Worm (Caenorhabditis elegans): ENCODE data around the gene F11C1.9.
A peak's percentile ranks its signal among the peaks of the same experiment; 100 is the strongest.

The F11C1.9 gene

ce11 chrX:12977451-12977850, at the start of gene F11C1.9:
Gene F11C1.9 (minus strand): TSS chrX:12977551.
- TF ChIP-seq unc-86 (tag; optimal IDR thresholded peaks at IDR 0.05) = no peak

ce11 chrX:13021446-13021845, 44.1 kb upstream of the F11C1.9 start:
- TF ChIP-seq odd-2 (tag; optimal IDR thresholded peaks at IDR 0.05) (no peak), unc-42 (tag; optimal IDR thresholded peaks at IDR 0.05) (peak; percentile 66)

ce11 chrX:13016290-13016689, 38.9 kb upstream of the F11C1.9 start:
- TF ChIP-seq sdc-2 (tag; optimal IDR thresholded peaks at IDR 0.05) = no peak
- no peak for TF ChIP-seq tbx-7 (tag; optimal IDR thresholded peaks at IDR 0.05)
- TF ChIP-seq ceh-48 (tag; optimal IDR thresholded peaks at IDR 0.05) = no peak
- no peak for TF ChIP-seq mec-3 (tag; optimal IDR thresholded peaks at IDR 0.05; ENCODE audit: borderline replicate concordance)
- no peak for TF ChIP-seq hlh-30 (tag; optimal IDR thresholded peaks at IDR 0.05; ENCODE audit: insufficient read depth)
- no peak for TF ChIP-seq F13H6.1 (tag; optimal IDR thresholded peaks at IDR 0.05)
- TF ChIP-seq C08G9.2 (tag; optimal IDR thresholded peaks at IDR 0.05) = no peak
- TF ChIP-seq ceh-34 (tag; optimal IDR thresholded peaks at IDR 0.05) = no peak
- TF ChIP-seq pha-4 (tag; optimal IDR thresholded peaks at IDR 0.05) = no peak
- TF ChIP-seq dve-1 (tag; optimal IDR thresholded peaks at IDR 0.05) = no peak
- TF ChIP-seq ceh-31 (tag; optimal IDR thresholded peaks at IDR 0.05) = no peak
- TF ChIP-seq nfya-1 (tag; optimal IDR thresholded peaks at IDR 0.05) = no peak
- no peak for TF ChIP-seq lim-6 (tag; optimal IDR thresholded peaks at IDR 0.05)
- no peak for TF ChIP-seq gmeb-2 (tag; optimal IDR thresholded peaks at IDR 0.05)
- TF ChIP-seq pqm-1 (tag; optimal IDR thresholded peaks at IDR 0.05) = no peak
- no peak for TF ChIP-seq hlh-6 (tag; optimal IDR thresholded peaks at IDR 0.05)
- TF ChIP-seq pag-3 (tag; optimal IDR thresholded peaks at IDR 0.05; ENCODE audit: borderline replicate concordance) = no peak
- no peak for TF ChIP-seq che-1 (tag; optimal IDR thresholded peaks at IDR 0.05)
- no peak for TF ChIP-seq nhr-11 (tag; optimal IDR thresholded peaks at IDR 0.05)
- TF ChIP-seq pax-1 (tag; optimal IDR thresholded peaks at IDR 0.05) = no peak

- TF ChIP-seq C08G9.2 (tag; optimal IDR thresholded peaks at IDR 0.05) (no peak), pha-2 (tag; optimal IDR thresholded peaks at IDR 0.05) (no peak), ets-4 (tag; optimal IDR thresholded peaks at IDR 0.05) (no peak), eyg-1 (tag; optimal IDR thresholded peaks at IDR 0.05) (no peak), gmeb-2 (tag; optimal IDR thresholded peaks at IDR 0.05) (no peak), pax-1 (tag; optimal IDR thresholded peaks at IDR 0.05) (no peak)
Observed at ce11 chrX:13014341-13014740, 37.0 kb upstream of the F11C1.9 start.

- TF ChIP-seq tbx-2 (tag; optimal IDR thresholded peaks at IDR 0.05) (peak; percentile 64), odd-2 (tag; optimal IDR thresholded peaks at IDR 0.05) (no peak), unc-55 (GFP tag; optimal IDR thresholded peaks at IDR 0.05) (peak; percentile 2), rnt-1 (tag; optimal IDR thresholded peaks at IDR 0.05) (peak; percentile 6)
Observed at ce11 chrX:13011897-13012296, 34.5 kb upstream of the F11C1.9 start.

ce11 chrX:13009645-13010044, 32.3 kb upstream of the F11C1.9 start:
- TF ChIP-seq ceh-31 (tag; optimal IDR thresholded peaks at IDR 0.05) (peak; percentile 22), elt-4 (tag; optimal IDR thresholded peaks at IDR 0.05) (no peak)

- TF ChIP-seq sox-2 (GFP tag; IDR thresholded peaks at IDR 0.05) = no peak
- no peak for TF ChIP-seq unc-86 (tag; optimal IDR thresholded peaks at IDR 0.05)
- no peak for TF ChIP-seq ahr-1 (tag; optimal IDR thresholded peaks at IDR 0.05)
- no peak for TF ChIP-seq hlh-15 (tag; optimal IDR thresholded peaks at IDR 0.05)
- no peak for TF ChIP-seq nhr-11 (tag; optimal IDR thresholded peaks at IDR 0.05)
- TF ChIP-seq pag-3 (tag; optimal IDR thresholded peaks at IDR 0.05; ENCODE audit: borderline replicate concordance) = no peak
- TF ChIP-seq nfya-1 (tag; optimal IDR thresholded peaks at IDR 0.05) = no peak
- TF ChIP-seq elt-4 (tag; optimal IDR thresholded peaks at IDR 0.05) = no peak
Observed at ce11 chrX:13008895-13009294, 31.5 kb upstream of the F11C1.9 start.
